Worm (Caenorhabditis elegans): ENCODE measurements around the gene C08B6.8.

ce11 chrV:10185719-10186118 is 51.3 kb downstream of the C08B6.8 start, which contains the start of gene ZK856.18:
- TF ChIP-seq skn-1 (tag; optimal IDR thresholded peaks at IDR 0.05) (no peak), lin-15B (tag; optimal IDR thresholded peaks at IDR 0.05) (no peak), tlp-1 (tag; optimal IDR thresholded peaks at IDR 0.05) (no peak), lin-39 (tag; optimal IDR thresholded peaks at IDR 0.05) (no peak), alr-1 (tag; optimal IDR thresholded peaks at IDR 0.05; ENCODE audit: borderline replicate concordance) (no peak), nhr-28 (tag; optimal IDR thresholded peaks at IDR 0.05) (no peak)

All from whole organism, L1 larva.